Worm (Caenorhabditis elegans): Measurements from ENCODE around the gene hrpu-1.
"Not testable (repeated sequence)": the region's sequence is repeated elsewhere in the genome, so short reads cannot be mapped to it uniquely, and the experiment has no call there.

hrpu-1 gene

DNA sequence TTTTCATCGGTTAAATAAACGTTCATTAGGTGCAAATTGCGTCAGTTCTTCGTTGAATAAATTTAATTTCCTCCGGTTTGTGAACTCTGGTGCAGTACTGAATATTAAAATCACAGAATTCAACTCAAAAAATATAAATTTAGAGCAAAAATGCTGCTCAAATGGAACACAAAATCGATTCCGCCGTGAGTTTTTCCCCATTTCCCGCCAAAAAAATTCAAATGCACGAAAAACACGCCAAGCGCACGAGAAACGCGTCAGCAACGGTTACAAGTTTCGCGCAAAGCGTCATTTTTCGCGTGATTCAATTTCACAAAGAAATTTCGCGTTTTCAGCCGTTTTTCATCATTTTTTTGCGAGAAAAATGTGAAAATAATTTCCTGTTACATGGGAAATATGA lies at the start of gene hrpu-1:
Gene hrpu-1, plus strand, starts transcription at position 140 of the 400 bp plus-strand sequence.
- no peak for TF ChIP-seq elt-3 (tag; optimal IDR thresholded peaks at IDR 0.05)
- TF ChIP-seq skn-1 (tag; optimal IDR thresholded peaks at IDR 0.05): no peak
- TF ChIP-seq nhr-43 (tag; optimal IDR thresholded peaks at IDR 0.05; ENCODE audit: poor library complexity, severe bottlenecking): peak; percentile 67
- TF ChIP-seq lsy-12 (tag; optimal IDR thresholded peaks at IDR 0.05): peak; percentile 16
- TF ChIP-seq lin-15B (tag; optimal IDR thresholded peaks at IDR 0.05): peak; percentile 89
- no peak for TF ChIP-seq ceh-82 (tag; optimal IDR thresholded peaks at IDR 0.05)
- TF ChIP-seq nhr-237 (tag; optimal IDR thresholded peaks at IDR 0.05): no peak
- TF ChIP-seq R02D3.7 (tag; optimal IDR thresholded peaks at IDR 0.05): peak; percentile 56
- TF ChIP-seq jun-1 (tag; optimal IDR thresholded peaks at IDR 0.05): peak; percentile 79
- TF ChIP-seq hmg-11 (tag; optimal IDR thresholded peaks at IDR 0.05): peak; percentile 68
- TF ChIP-seq mml-1 (tag; optimal IDR thresholded peaks at IDR 0.05): no peak
- TF ChIP-seq aly-2 (tag; optimal IDR thresholded peaks at IDR 0.05): peak; percentile 46
- no peak for TF ChIP-seq ceh-9 (tag; optimal IDR thresholded peaks at IDR 0.05)
- TF ChIP-seq nhr-11 (tag; optimal IDR thresholded peaks at IDR 0.05): no peak
- peak; percentile 87 for TF ChIP-seq pha-4 (tag; optimal IDR thresholded peaks at IDR 0.05)
- peak; percentile 44 for TF ChIP-seq tbx-2 (tag; optimal IDR thresholded peaks at IDR 0.05)
- TF ChIP-seq snpc-4 (tag; optimal IDR thresholded peaks at IDR 0.05): peak; percentile 67
- TF ChIP-seq nhr-77 (tag; optimal IDR thresholded peaks at IDR 0.05): peak; percentile 73
- peak; percentile 35 for TF ChIP-seq pqm-1 (tag; optimal IDR thresholded peaks at IDR 0.05)
- TF ChIP-seq daf-12 (tag; optimal IDR thresholded peaks at IDR 0.05): no peak
- TF ChIP-seq fkh-10 (GFP tag; optimal IDR thresholded peaks at IDR 0.05): peak; percentile 2
- TF ChIP-seq nhr-23 (tag; optimal IDR thresholded peaks at IDR 0.05): peak; percentile 63
- no peak for TF ChIP-seq zag-1 (tag; optimal IDR thresholded peaks at IDR 0.05)
- peak; percentile 59 for TF ChIP-seq lin-39 (tag; optimal IDR thresholded peaks at IDR 0.05)
- TF ChIP-seq mdl-1 (tag; optimal IDR thresholded peaks at IDR 0.05): no peak
- peak; percentile 69 for TF ChIP-seq nhr-25 (tag; optimal IDR thresholded peaks at IDR 0.05)
- peak; percentile 51 for TF ChIP-seq ceh-28 (tag; optimal IDR thresholded peaks at IDR 0.05)
- TF ChIP-seq egl-27 (tag; optimal IDR thresholded peaks at IDR 0.05): no peak
- peak; percentile 90 for TF ChIP-seq nfya-1 (tag; optimal IDR thresholded peaks at IDR 0.05; ENCODE audit: insufficient read depth)
- peak; percentile 37 for TF ChIP-seq ztf-4 (tag; optimal IDR thresholded peaks at IDR 0.05)
- TF ChIP-seq elt-2 (tag; optimal IDR thresholded peaks at IDR 0.05): peak; percentile 42
- TF ChIP-seq fkh-2 (tag; optimal IDR thresholded peaks at IDR 0.05): no peak
- peak; percentile 80 for TF ChIP-seq ama-1 (optimal IDR thresholded peaks at IDR 0.05)

DNA sequence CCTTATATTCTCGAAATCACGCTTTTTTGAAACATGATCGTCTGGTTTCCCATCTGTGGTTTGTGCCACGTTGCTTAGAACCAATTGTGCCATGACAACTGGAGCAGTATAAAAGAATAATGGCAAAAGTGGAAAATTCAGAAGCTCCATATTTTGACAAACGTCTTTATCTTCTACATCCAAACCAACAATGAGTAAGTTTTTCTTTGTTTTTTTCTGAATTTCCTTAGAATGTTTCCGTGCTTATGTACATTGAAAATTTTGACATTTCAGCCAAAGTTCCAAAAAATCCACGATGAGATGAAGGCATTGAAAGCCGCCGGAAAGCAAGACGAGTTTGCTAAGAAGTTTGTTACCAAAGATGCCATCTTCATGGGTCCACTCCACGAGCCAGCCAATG lies 32.9 kb upstream of the hrpu-1 start, which contains the start of gene Y41E3.6:
Gene Y41E3.6, plus strand, starts transcription at position 301 of the 400 bp plus-strand sequence.
- not testable (repeated sequence) for TF ChIP-seq lsy-12 (tag; optimal IDR thresholded peaks at IDR 0.05); nfya-1 (tag; optimal IDR thresholded peaks at IDR 0.05; ENCODE audit: insufficient read depth); ztf-4 (tag; optimal IDR thresholded peaks at IDR 0.05)

DNA sequence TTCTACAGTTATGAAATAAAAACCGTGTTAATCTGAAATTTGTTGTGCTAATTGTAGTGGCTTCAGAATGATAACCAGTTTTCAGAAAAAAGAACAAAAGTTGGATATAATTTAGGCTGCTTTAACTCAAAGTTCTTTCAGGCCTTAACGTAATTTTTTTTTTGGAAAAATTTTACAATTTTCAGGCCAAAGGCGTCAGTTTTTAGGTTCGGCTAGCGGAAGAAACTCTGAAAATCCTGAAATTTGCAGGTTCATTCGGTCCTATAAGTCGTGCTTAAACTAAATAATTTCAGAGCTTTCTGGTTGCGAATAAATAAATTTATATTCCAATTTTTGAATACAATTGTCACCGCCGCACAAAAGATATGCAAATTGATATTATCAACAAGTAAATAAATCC lies 31.2 kb upstream of the hrpu-1 start:
- no peak for TF ChIP-seq ceh-82 (tag; optimal IDR thresholded peaks at IDR 0.05)
- no peak for TF ChIP-seq nhr-23 (tag; optimal IDR thresholded peaks at IDR 0.05)
- no peak for TF ChIP-seq nhr-28 (tag; optimal IDR thresholded peaks at IDR 0.05)
- no peak for TF ChIP-seq mml-1 (tag; optimal IDR thresholded peaks at IDR 0.05)
- no peak for TF ChIP-seq pha-4 (tag; optimal IDR thresholded peaks at IDR 0.05)
- TF ChIP-seq unc-62 (GFP tag; optimal IDR thresholded peaks at IDR 0.05): no peak
- TF ChIP-seq ztf-11 (tag; optimal IDR thresholded peaks at IDR 0.05): no peak
- TF ChIP-seq nhr-12 (tag; optimal IDR thresholded peaks at IDR 0.05): no peak
- no peak for TF ChIP-seq egl-5 (tag; optimal IDR thresholded peaks at IDR 0.05)
- TF ChIP-seq nfya-1 (tag; optimal IDR thresholded peaks at IDR 0.05; ENCODE audit: insufficient read depth): no peak
- no peak for TF ChIP-seq elt-3 (tag; optimal IDR thresholded peaks at IDR 0.05)
- no peak for TF ChIP-seq snpc-4 (tag; optimal IDR thresholded peaks at IDR 0.05)
- no peak for TF ChIP-seq ceh-28 (tag; optimal IDR thresholded peaks at IDR 0.05)
- TF ChIP-seq nhr-76 (tag; optimal IDR thresholded peaks at IDR 0.05): no peak
- TF ChIP-seq egl-27 (tag; optimal IDR thresholded peaks at IDR 0.05): no peak

All from whole organism, L3 larva.